Worm (Caenorhabditis elegans): ENCODE results near the gene F23H12.3.

Gene F23H12.3

ce11 chrV:12369437-12369836 is 24.5 kb downstream of the F23H12.3 start, which contains the start of gene gcy-13:
TSS of gene gcy-13 (minus strand) at chrV:12369537.
- TF ChIP-seq snpc-1.2 (GFP tag; IDR thresholded peaks at IDR 0.05) (no peak), lin-13 (GFP tag; optimal IDR thresholded peaks at IDR 0.05) (no peak), cey-2 (tag; optimal IDR thresholded peaks at IDR 0.05; ENCODE audit: borderline replicate concordance, insufficient read depth) (no peak), ztf-7 (tag; optimal IDR thresholded peaks at IDR 0.05) (no peak), ces-1 (GFP tag; optimal IDR thresholded peaks at IDR 0.05) (no peak), T20F7.1 (GFP tag; optimal IDR thresholded peaks at IDR 0.05) (no peak), hif-1 (tag; optimal IDR thresholded peaks at IDR 0.05) (no peak), daf-8 (GFP tag; IDR thresholded peaks at IDR 0.05) (no peak), nhr-102 (tag; optimal IDR thresholded peaks at IDR 0.05) (no peak), zip-11 (GFP tag; IDR thresholded peaks at IDR 0.05) (no peak), unc-62 (GFP tag; optimal IDR thresholded peaks at IDR 0.05 in 1 of 2) (no peak), unc-62 (tag; optimal IDR thresholded peaks at IDR 0.05) (no peak)

ce11 chrV:12371386-12371785 is 26.4 kb downstream of the F23H12.3 start, which contains the start of gene F23H12.7:
TSS of gene F23H12.7 (plus strand) at chrV:12371686.
- TF ChIP-seq unc-62 (GFP tag; optimal IDR thresholded peaks at IDR 0.05 in 1 of 2) (peak in 1 of 2 experiments; percentile 1), unc-62 (tag; optimal IDR thresholded peaks at IDR 0.05) (no peak), D1046.2 (GFP tag; IDR thresholded peaks at IDR 0.05) (no peak)

- peak; percentile 51; the same call in 1 of the 2 replicates for TF ChIP-seq Y48G9A.11 (GFP tag; IDR thresholded peaks at IDR 0.05)
Measured at ce11 chrV:12374252-12374651, 29.3 kb downstream of the F23H12.3 start, which contains the start of gene F23H12.10. TSS of gene F23H12.10 (minus strand) at chrV:12374263.

- TF ChIP-seq F10B5.3 (tag; optimal IDR thresholded peaks at IDR 0.05) (no peak), arid-1 (GFP tag; conservative IDR thresholded peaks at IDR 0.05) (no peak), attf-4 (tag; optimal IDR thresholded peaks at IDR 0.05) (no peak), nhr-77 (tag; optimal IDR thresholded peaks at IDR 0.05) (no peak), ama-1 (optimal IDR thresholded peaks at IDR 0.05) (no peak), aha-1 (tag) (peak; percentile 70), spr-1 (tag; optimal IDR thresholded peaks at IDR 0.05) (no peak), ceh-44 (GFP tag; IDR thresholded peaks at IDR 0.05) (no peak), unc-62 (GFP tag; optimal IDR thresholded peaks at IDR 0.05 in 1 of 2) (peak in 1 of 2 experiments; percentile 71), unc-62 (tag; optimal IDR thresholded peaks at IDR 0.05) (no peak)
Measured at ce11 chrV:12377256-12377655, 32.3 kb downstream of the F23H12.3 start, which contains the start of gene K01D12.1. TSS of gene K01D12.1 (plus strand) at chrV:12377556.

ce11 chrV:12386154-12386553 is 41.2 kb downstream of the F23H12.3 start, which contains the start of gene K01D12.15:
TSS of gene K01D12.15 (plus strand) at chrV:12386454.
- TF ChIP-seq fkh-10 (GFP tag; optimal IDR thresholded peaks at IDR 0.05) (no peak), sdz-12 (GFP tag; optimal IDR thresholded peaks at IDR 0.05) (no peak), daf-12 (tag; optimal IDR thresholded peaks at IDR 0.05) (no peak), aly-2 (tag; optimal IDR thresholded peaks at IDR 0.05) (no peak), daf-8 (GFP tag; IDR thresholded peaks at IDR 0.05) (no peak), nhr-25 (tag; optimal IDR thresholded peaks at IDR 0.05; ENCODE audit: borderline replicate concordance, insufficient read depth) (no peak), cey-2 (tag; optimal IDR thresholded peaks at IDR 0.05; ENCODE audit: borderline replicate concordance, insufficient read depth) (no peak), daf-19 (GFP tag; conservative IDR thresholded peaks at IDR 0.05) (no peak), mxl-2 (GFP tag; conservative IDR thresholded peaks at IDR 0.05) (no peak), lim-7 (GFP tag; IDR thresholded peaks at IDR 0.05) (no peak), lin-39 (tag; optimal IDR thresholded peaks at IDR 0.05) (no peak), nhr-76 (tag; optimal IDR thresholded peaks at IDR 0.05) (no peak)

ce11 chrV:12395699-12396098 is 50.8 kb downstream of the F23H12.3 start, which contains the start of gene twk-14:
TSS of gene twk-14 (minus strand) at chrV:12395706.
- TF ChIP-seq ceh-32 (tag; optimal IDR thresholded peaks at IDR 0.05; ENCODE audit: poor library complexity), result no peak
- no peak for TF ChIP-seq nhr-28 (tag; optimal IDR thresholded peaks at IDR 0.05)
- TF ChIP-seq lim-7 (GFP tag; IDR thresholded peaks at IDR 0.05), result no peak
- peak in 1 of 2 experiments; percentile 25 for TF ChIP-seq unc-62 (GFP tag; optimal IDR thresholded peaks at IDR 0.05 in 1 of 2)
- no peak for TF ChIP-seq unc-62 (tag; optimal IDR thresholded peaks at IDR 0.05)
